Fruit fly (Drosophila melanogaster): ENCODE results near the gene sisA.
A peak's percentile ranks its signal among the peaks of the same experiment; 100 is the strongest.

DNA sequence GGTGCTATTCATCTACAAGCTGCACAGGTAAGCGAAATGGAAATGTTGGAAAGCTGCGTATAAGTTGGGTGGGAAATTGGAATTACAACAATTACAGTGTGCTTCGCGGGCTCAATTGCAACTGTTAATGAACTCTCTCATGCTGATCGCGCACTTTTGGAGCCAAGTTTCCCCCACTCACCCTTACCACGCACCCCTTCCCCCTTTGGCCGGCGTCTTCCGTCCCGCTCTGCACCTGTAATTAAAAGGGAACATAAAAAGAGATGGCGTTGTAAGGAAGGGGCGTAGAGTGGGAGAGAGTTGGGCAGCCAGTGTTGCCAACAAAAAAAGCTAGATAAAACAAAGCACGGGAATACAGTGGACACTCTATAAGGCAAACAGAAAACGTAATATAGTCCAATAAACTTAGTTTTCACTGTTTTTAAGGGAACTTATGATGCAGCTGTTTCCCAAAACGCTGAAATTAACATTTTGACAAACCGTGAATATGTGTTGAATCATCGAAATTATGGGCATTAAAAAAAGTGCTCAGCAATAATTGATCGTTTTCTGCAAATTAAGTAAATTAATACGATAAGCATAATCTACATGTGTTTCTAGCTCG, 18.7 kb upstream of the sisA start:
- TF ChIP-seq Sox14 (GFP tag; optimal IDR thresholded peaks at IDR 0.05) (peak; percentile 4), CG8119 (GFP tag; IDR thresholded peaks at IDR 0.05) (no peak), ss (GFP tag; optimal IDR thresholded peaks at IDR 0.05) (peak in 1 of 2 experiments; percentile 11), CG6854 (GFP tag; optimal IDR thresholded peaks at IDR 0.05) (no peak)

Measured in whole organism, prepupa.